Worm (Caenorhabditis elegans) whole organism, L4 larva: ENCODE data around the gene npr-22.

Source experiments
- F49E8.2 ChIP-seq: sonication (generic microtip); optimal IDR thresholded peaks from 2 replicates; lab custom pipeline; 2016; ENCODE audit warnings: missing compliant biosample characterization, mild to moderate bottlenecking, missing genetic modification characterization, borderline replicate concordance
- Y105C5A.15 ChIP-seq: fragments of 200-800 bp; sonication (Bioruptor generic); IDR thresholded peaks from 2 replicates; pipeline ENCODE4 v1.3.6; 2022; ENCODE audit warnings: missing genetic modification characterization, missing compliant biosample characterization
- Y5F2A.4 ChIP-seq: fragments of 200-800 bp; sonication (Bioruptor generic); optimal IDR thresholded peaks from 2 replicates; lab custom pipeline; 2018; ENCODE audit warnings: mild to moderate bottlenecking, missing genetic modification characterization, missing compliant biosample characterization
- aha-1 ChIP-seq: fragments of 150-350 bp; peaks from one replicate; lab custom pipeline; 2014; ENCODE audit warnings: missing biosample characterization, missing genetic modification characterization
- ceh-44 ChIP-seq: fragments of 200-800 bp; sonication (Bioruptor generic); IDR thresholded peaks from 2 replicates; pipeline ENCODE4 v1.3.6; 2022; ENCODE audit warnings: missing genetic modification reagents, missing genetic modification characterization, missing compliant biosample characterization
- ceh-62 ChIP-seq: sonication (generic microtip); optimal IDR thresholded peaks from 2 replicates; lab custom pipeline; 2017; ENCODE audit warnings: missing biosample characterization, missing genetic modification characterization
- daf-12 ChIP-seq: fragments of 150-350 bp; optimal IDR thresholded peaks from 2 replicates; lab custom pipeline; 2014; ENCODE audit warnings: missing biosample characterization, missing genetic modification reagents, missing genetic modification characterization
- dmd-6 ChIP-seq: fragments of 200-800 bp; sonication (Bioruptor generic); IDR thresholded peaks from 2 replicates; pipeline ENCODE4 v1.3.6; 2022; ENCODE audit warnings: missing genetic modification reagents, missing genetic modification characterization, missing compliant biosample characterization
- duxl-1 ChIP-seq: sonication (generic microtip); optimal IDR thresholded peaks from 2 replicates; lab custom pipeline; 2016; ENCODE audit warnings: mild to moderate bottlenecking, missing genetic modification characterization, moderate library complexity, missing compliant biosample characterization; ENCODE audit not compliant: poor library complexity
- fkh-10 ChIP-seq: fragments of 150-350 bp; optimal IDR thresholded peaks from 2 replicates; lab custom pipeline; 2014; ENCODE audit warnings: missing biosample characterization, missing genetic modification reagents, missing genetic modification characterization
- fos-1 ChIP-seq: fragments of 150-350 bp; optimal IDR thresholded peaks from 2 replicates; lab custom pipeline; 2014; ENCODE audit warnings: missing biosample characterization, missing genetic modification characterization
- gei-8 ChIP-seq: fragments of 200-800 bp; sonication (Bioruptor generic); optimal IDR thresholded peaks from 2 replicates; lab custom pipeline; 2018; ENCODE audit warnings: mild to moderate bottlenecking, missing genetic modification characterization, missing compliant biosample characterization
- hlh-11 ChIP-seq: fragments of 200-800 bp; sonication (Bioruptor generic); optimal IDR thresholded peaks from 2 replicates; lab custom pipeline; 2018; ENCODE audit warnings: mild to moderate bottlenecking, missing genetic modification characterization, missing compliant biosample characterization
- hlh-30 ChIP-seq: sonication (generic microtip); optimal IDR thresholded peaks from 2 replicates; lab custom pipeline; 2017; ENCODE audit warnings: antibody characterized with exemption, mild to moderate bottlenecking, missing genetic modification characterization, missing compliant biosample characterization; ENCODE audit not compliant: insufficient read depth
- hmg-1.1 ChIP-seq: fragments of 200-800 bp; sonication (Bioruptor generic); IDR thresholded peaks from 2 replicates; pipeline ENCODE4 v1.3.6; 2022; ENCODE audit warnings: missing genetic modification reagents, missing genetic modification characterization, missing compliant biosample characterization
- lin-1 ChIP-seq: fragments of 200-800 bp; sonication (Bioruptor generic); IDR thresholded peaks from 2 replicates; pipeline ENCODE4 v1.3.6; 2022; ENCODE audit warnings: missing genetic modification reagents, missing genetic modification characterization, missing compliant biosample characterization
- lin-13 ChIP-seq: fragments of 150-350 bp; optimal IDR thresholded peaks from 2 replicates; lab custom pipeline; 2014; ENCODE audit warnings: missing biosample characterization, missing genetic modification reagents, missing genetic modification characterization
- lsy-2 ChIP-seq, 2 experiments: fragments of 150-350 bp in 1 of 2; sonication (generic microtip) in 1 of 2; optimal IDR thresholded peaks; 2 replicates each; lab custom pipeline; 2014 to 2017; ENCODE audit warnings: missing biosample characterization in 2 of 2, missing genetic modification characterization in 2 of 2
- madf-5 ChIP-seq, 2 experiments: fragments of 200-800 bp; sonication (Bioruptor generic); IDR thresholded peaks; 2 replicates each; pipeline ENCODE4 v1.3.6; 2022; ENCODE audit warnings: missing compliant biosample characterization in 2 of 2, missing genetic modification characterization in 2 of 2
- madf-9 ChIP-seq: fragments of 200-800 bp; sonication (Bioruptor generic); conservative IDR thresholded peaks from 2 replicates; pipeline ENCODE4 v1.3.6; 2022; ENCODE audit warnings: missing genetic modification reagents, missing genetic modification characterization, missing compliant biosample characterization
- mdl-1 ChIP-seq, 2 experiments: fragments of 150-350 bp in 1 of 2; sonication (generic microtip) in 1 of 2; optimal IDR thresholded peaks; 2 replicates each; lab custom pipeline; 2014 to 2017; ENCODE audit warnings: missing biosample characterization in 2 of 2, missing genetic modification characterization in 2 of 2
- mxl-3 ChIP-seq: fragments of 200-800 bp; sonication (Bioruptor generic); optimal IDR thresholded peaks from 2 replicates; lab custom pipeline; 2018; ENCODE audit warnings: mild to moderate bottlenecking, missing genetic modification characterization, missing compliant biosample characterization
- nhr-237 ChIP-seq: sonication (generic microtip); optimal IDR thresholded peaks from 2 replicates; lab custom pipeline; 2017; ENCODE audit warnings: missing biosample characterization, missing genetic modification characterization
- nhr-77 ChIP-seq: fragments of 150-350 bp; optimal IDR thresholded peaks from 2 replicates; lab custom pipeline; 2014; ENCODE audit warnings: missing biosample characterization, missing genetic modification characterization
- rbr-2 ChIP-seq: sonication (generic microtip); optimal IDR thresholded peaks from 2 replicates; lab custom pipeline; 2016; ENCODE audit warnings: missing genotype, missing genetic modification characterization, missing compliant biosample characterization
- snpc-4 ChIP-seq: fragments of 150-350 bp; optimal IDR thresholded peaks from 2 replicates; lab custom pipeline; 2014; ENCODE audit warnings: missing biosample characterization, missing genetic modification characterization
- spr-3 ChIP-seq: fragments of 200-800 bp; sonication (Bioruptor generic); optimal IDR thresholded peaks from 2 replicates; lab custom pipeline; 2018; ENCODE audit warnings: mild to moderate bottlenecking, missing genetic modification characterization, missing compliant biosample characterization
- unc-62 ChIP-seq, 3 experiments: fragments of 150-350 bp in 1 of 3; sonication (generic microtip); optimal IDR thresholded peaks in 2 of 3; peaks in 1 of 3; 1 replicate in 1 of 3; 2 replicates in 2 of 3; lab custom pipeline; 2014 to 2017; ENCODE audit warnings: missing biosample characterization in 3 of 3, missing genetic modification characterization in 3 of 3, missing genetic modification reagents in 3 of 3, missing genotype in 1 of 3
- zip-11 ChIP-seq: fragments of 200-800 bp; sonication (Bioruptor generic); IDR thresholded peaks from 2 replicates; pipeline ENCODE4 v1.3.6; 2022; ENCODE audit warnings: missing genetic modification characterization, missing compliant biosample characterization
- zip-2 ChIP-seq: fragments of 150-350 bp; optimal IDR thresholded peaks from 2 replicates; lab custom pipeline; 2014; ENCODE audit warnings: missing biosample characterization, missing genetic modification characterization

The npr-22 gene

DNA sequence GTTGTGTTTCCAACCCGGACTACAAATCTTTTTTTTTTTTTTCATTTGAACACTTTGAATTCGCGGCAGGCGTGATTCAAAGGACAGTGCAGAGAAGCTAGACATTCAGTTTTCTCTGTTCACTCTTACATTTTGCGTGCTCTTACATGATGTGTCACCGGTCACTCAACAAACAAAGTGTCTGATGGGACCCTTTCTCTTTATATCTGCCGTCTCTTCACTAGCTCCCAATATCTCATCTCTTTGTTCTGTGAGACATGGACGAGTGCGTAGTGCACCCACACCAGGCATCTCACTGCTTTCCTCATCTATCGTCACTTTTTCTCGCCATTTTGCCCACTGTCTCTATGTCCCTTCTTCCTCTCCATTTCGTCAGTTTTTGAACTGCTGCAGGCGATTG, 27.8 kb downstream of the npr-22 start (continued):
- TF ChIP-seq aha-1 (tag; lab: Kevin White, UChicago) (peak; percentile 89), nhr-237 (tag; lab: Kevin White, UChicago) (no peak), fkh-10 (no peak), hlh-30 (tag; lab: Kevin White, UChicago) (peak; percentile 50), ceh-44 (GFP tag; lab: Robert Waterston, UW) (no peak), nhr-77 (tag; lab: Kevin White, UChicago) (no peak), mxl-3 (GFP tag; lab: Kevin White, UChicago) (peak; percentile 29)

DNA sequence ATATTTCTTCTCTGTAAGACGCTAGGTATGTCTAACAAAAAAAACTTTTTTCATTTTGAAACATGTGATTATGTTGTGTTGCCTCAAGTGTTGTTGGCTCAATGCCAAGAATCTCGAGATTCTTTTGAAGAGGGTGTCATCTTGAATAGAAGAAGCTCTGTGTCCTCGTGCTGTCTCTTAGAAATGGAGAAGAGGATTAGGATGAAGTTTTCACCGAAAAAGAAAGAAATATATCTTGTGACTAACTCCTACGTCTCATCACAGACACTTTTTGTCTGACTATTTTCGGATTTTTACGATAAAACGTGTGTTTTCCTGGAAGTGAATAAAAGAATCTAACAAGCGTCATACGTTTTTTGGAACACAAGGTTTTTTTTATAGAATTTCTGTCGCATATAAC, 28.4 kb downstream of the npr-22 start:
- TF ChIP-seq spr-3 (GFP tag; lab: Kevin White, UChicago): no peak
- TF ChIP-seq lsy-2 (tag; optimal IDR thresholded peaks at IDR 0.05; lab: Kevin White, UChicago): peak in 1 of 2 experiments; percentile 33
- TF ChIP-seq hlh-30 (tag; lab: Kevin White, UChicago): peak; percentile 60

DNA sequence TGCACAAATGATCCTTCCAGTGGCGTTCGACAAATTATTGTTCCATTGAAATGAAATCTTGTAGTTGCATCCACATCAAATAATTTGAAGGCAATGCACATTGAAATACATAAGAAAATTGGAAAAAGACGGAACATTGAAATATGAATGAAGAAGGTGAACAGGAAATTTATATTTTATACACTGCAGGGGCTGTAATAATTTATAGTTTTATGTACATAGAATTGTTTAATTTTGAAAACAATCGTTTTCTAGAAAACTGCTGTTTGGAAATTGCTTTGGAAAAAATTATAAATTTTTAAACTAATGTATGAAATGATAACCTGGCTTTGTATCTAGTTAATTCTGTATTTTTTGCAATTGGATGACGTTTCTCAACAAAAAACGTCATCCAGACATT, 36.1 kb downstream of the npr-22 start, which contains the start of gene Y59H11AR.3:
Y59H11AR.3 (minus strand) TSS at position 101 of the 400 bp plus-strand sequence.
- TF ChIP-seq lsy-2 (tag; optimal IDR thresholded peaks at IDR 0.05; lab: Kevin White, UChicago) (no peak), daf-12 (tag; lab: Kevin White, UChicago) (no peak), mdl-1 (tag; optimal IDR thresholded peaks at IDR 0.05; lab: Kevin White, UChicago) (no peak), F49E8.2 (tag; lab: Kevin White, UChicago) (no peak), snpc-4 (tag; lab: Kevin White, UChicago) (no peak), fos-1 (tag; lab: Kevin White, UChicago) (no peak), madf-9 (no peak), zip-2 (tag; lab: Kevin White, UChicago) (no peak), Y5F2A.4 (no peak), Y105C5A.15 (GFP tag; lab: Robert Waterston, UW) (no peak), madf-5 (GFP tag; IDR thresholded peaks at IDR 0.05; lab: Robert Waterston, UW) (no peak), dmd-6 (GFP tag; lab: Robert Waterston, UW) (no peak)

DNA sequence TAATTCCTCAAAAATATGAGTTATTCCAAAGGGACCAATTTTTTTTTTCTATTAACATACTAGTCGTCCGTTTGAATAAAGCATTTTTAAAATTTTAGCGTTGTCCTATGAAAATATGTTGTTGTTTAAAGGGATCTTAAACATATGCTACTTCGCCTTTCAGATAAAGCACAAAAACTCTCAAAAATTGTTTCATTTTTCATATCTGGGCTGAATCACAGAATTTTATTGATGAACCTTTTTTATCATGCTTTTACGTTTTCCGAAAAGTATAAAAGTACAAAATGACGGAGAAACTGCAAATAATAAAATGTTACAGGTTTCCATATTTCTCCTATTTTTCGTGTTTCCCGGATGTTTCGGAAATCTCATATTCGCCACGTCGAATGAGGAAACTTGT, 36.5 kb downstream of the npr-22 start, which contains the start of gene clec-181:
clec-181 (plus strand) TSS at position 301 of the 400 bp plus-strand sequence.
- no peak for TF ChIP-seq Y105C5A.15 (GFP tag; lab: Robert Waterston, UW)
- TF ChIP-seq Y5F2A.4: no peak

DNA sequence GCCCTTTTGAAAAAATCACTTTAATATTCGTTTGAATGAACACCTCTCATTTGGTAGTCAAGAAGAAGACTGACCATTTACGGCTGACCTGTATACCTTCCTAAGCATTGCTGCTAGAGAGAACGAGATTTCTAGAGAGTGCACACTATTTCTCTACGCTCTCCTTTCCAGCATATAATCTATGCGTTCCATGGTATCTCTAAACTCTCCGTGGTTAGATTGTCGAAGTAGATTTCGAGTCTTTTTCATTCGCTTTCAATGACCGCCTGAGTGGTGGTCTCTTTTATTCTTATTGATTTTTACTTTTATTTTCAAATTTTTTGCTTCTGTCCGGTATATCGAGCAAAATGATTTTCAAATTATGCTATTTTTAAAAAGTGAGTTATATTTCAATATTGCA, 38.3 kb downstream of the npr-22 start:
- TF ChIP-seq rbr-2 (tag; lab: Kevin White, UChicago) (peak; percentile 7), duxl-1 (tag; lab: Kevin White, UChicago) (peak; percentile 91), zip-11 (GFP tag; lab: Robert Waterston, UW) (no peak), ceh-62 (tag; lab: Kevin White, UChicago) (no peak), gei-8 (GFP tag; lab: Kevin White, UChicago) (no peak), lin-13 (GFP tag; lab: Kevin White, UChicago) (no peak), lsy-2 (tag; optimal IDR thresholded peaks at IDR 0.05; lab: Kevin White, UChicago) (peak in 1 of 2 experiments; percentile 12), hlh-11 (no peak), hmg-1.1 (GFP tag; lab: Robert Waterston, UW) (peak; percentile 45; the same call in 1 of the 2 replicates), lin-1 (GFP tag; lab: Robert Waterston, UW) (no peak), unc-62 (GFP tag; optimal IDR thresholded peaks at IDR 0.05 in 1 of 2; lab: Kevin White, UChicago) (peak in 1 of 2 experiments; percentile 28), unc-62 (tag; optimal IDR thresholded peaks at IDR 0.05; lab: Kevin White, UChicago) (no peak)
